Fruit fly (Drosophila melanogaster) whole organism, embryonic: ENCODE results near the gene Son.

ENCODE experiments used
- Aef1 ChIP-seq: fragments of 200-800 bp; sonication (Bioruptor generic); IDR thresholded peaks from 3 replicates; pipeline ENCODE4 v1.3.6; 2022; ENCODE audit warnings: missing biosample characterization, missing genetic modification characterization
- CG10274 ChIP-seq: fragments of 200-800 bp; sonication (Bioruptor generic); optimal IDR thresholded peaks from 3 replicates; lab custom pipeline; 2017; ENCODE audit warnings: missing biosample characterization, mild to moderate bottlenecking, missing genetic modification characterization
- CG10979 ChIP-seq: fragments of 200-800 bp; sonication (Bioruptor generic); optimal IDR thresholded peaks from 2 replicates; lab custom pipeline; 2018; ENCODE audit warnings: missing biosample characterization, mild to moderate bottlenecking, missing genetic modification characterization, moderate library complexity
- CG11456 ChIP-seq: fragments of 200-800 bp; sonication (Bioruptor generic); IDR thresholded peaks from 3 replicates; pipeline ENCODE4 v1.3.6; 2022; ENCODE audit warnings: missing biosample characterization, missing genetic modification characterization
- CG11695 ChIP-seq: fragments of 200-800 bp; sonication (Bioruptor generic); IDR thresholded peaks from 3 replicates; pipeline ENCODE4 v1.3.6; 2022; ENCODE audit warnings: missing biosample characterization, missing genetic modification characterization
- CG12219 ChIP-seq: fragments of 200-800 bp; sonication (Bioruptor generic); optimal IDR thresholded peaks from 3 replicates; lab custom pipeline; 2018; ENCODE audit warnings: missing biosample characterization, mild to moderate bottlenecking, missing genetic modification characterization
- CG13287 ChIP-seq: fragments of 200-800 bp; sonication (Bioruptor generic); IDR thresholded peaks from 2 replicates; pipeline ENCODE4 v1.3.6; 2022; ENCODE audit warnings: missing biosample characterization, missing genetic modification characterization; ENCODE audit not compliant: partially characterized antibody
- CG14965 ChIP-seq: fragments of 200-800 bp; sonication (Bioruptor generic); optimal IDR thresholded peaks from 2 replicates; lab custom pipeline; 2016; ENCODE audit warnings: missing biosample characterization, missing genetic modification characterization, borderline replicate concordance
- CG15073 ChIP-seq: fragments of 200-800 bp; sonication (Bioruptor generic); optimal IDR thresholded peaks from 2 replicates; lab custom pipeline; 2016; ENCODE audit warnings: missing biosample characterization, missing genetic modification characterization
- CG15479 ChIP-seq: fragments of 200-800 bp; sonication (Bioruptor generic); optimal IDR thresholded peaks from 3 replicates; lab custom pipeline; 2019; ENCODE audit warnings: missing biosample characterization, mild to moderate bottlenecking, missing genetic modification characterization, moderate library complexity
- CG1647 ChIP-seq: fragments of 200-800 bp; sonication (Bioruptor generic); optimal IDR thresholded peaks from 3 replicates; lab custom pipeline; 2016; ENCODE audit warnings: missing biosample characterization, missing genetic modification characterization
- CG2129 ChIP-seq: fragments of 200-800 bp; sonication (Bioruptor generic); IDR thresholded peaks from 2 replicates; pipeline ENCODE4 v1.3.6; 2022; ENCODE audit warnings: missing biosample characterization, missing genetic modification characterization; ENCODE audit not compliant: partially characterized antibody
- CG6254 ChIP-seq: fragments of 200-800 bp; sonication (Bioruptor generic); optimal IDR thresholded peaks from 3 replicates; lab custom pipeline; 2017; ENCODE audit warnings: mild to moderate bottlenecking, missing biosample characterization, missing genetic modification reagents, missing genetic modification characterization
- CG9727 ChIP-seq: fragments of 200-800 bp; sonication (Bioruptor generic); optimal IDR thresholded peaks from 3 replicates; lab custom pipeline; 2017; ENCODE audit warnings: missing biosample characterization, mild to moderate bottlenecking, missing genetic modification characterization
- CG9876 ChIP-seq: fragments of 200-800 bp; sonication (Bioruptor generic); optimal IDR thresholded peaks from 2 replicates; lab custom pipeline; 2016; ENCODE audit warnings: missing biosample characterization, missing genetic modification characterization
- CkIIα-i1 ChIP-seq: fragments of 200-800 bp; sonication (Bioruptor generic); IDR thresholded peaks from 2 replicates; pipeline ENCODE4 v1.3.6; 2022; ENCODE audit warnings: missing biosample characterization, missing genetic modification characterization
- CoRest ChIP-seq: fragments of 200-800 bp; sonication (Bioruptor generic); optimal IDR thresholded peaks from 3 replicates; lab custom pipeline; 2018; ENCODE audit warnings: missing biosample characterization, mild to moderate bottlenecking, missing genetic modification characterization, moderate library complexity
- Deaf1 ChIP-seq: fragments of 200-800 bp; optimal IDR thresholded peaks from 3 replicates; lab custom pipeline; 2019; ENCODE audit warnings: missing biosample characterization, mild to moderate bottlenecking, missing genetic modification characterization, moderate library complexity
- Ets65A ChIP-seq: fragments of 200-800 bp; sonication (Bioruptor generic); peaks from one replicate; lab custom pipeline; 2016; ENCODE audit warnings: missing biosample characterization, missing genetic modification characterization
- Fer3 ChIP-seq: fragments of 200-800 bp; sonication (Bioruptor generic); optimal IDR thresholded peaks from 2 replicates; lab custom pipeline; 2018; ENCODE audit warnings: missing biosample characterization, mild to moderate bottlenecking, missing genetic modification characterization, moderate library complexity
- Hr3 ChIP-seq: fragments of 200-800 bp; sonication (Bioruptor generic); optimal IDR thresholded peaks from 3 replicates; lab custom pipeline; 2016; ENCODE audit warnings: missing biosample characterization, missing genetic modification characterization
- Hr51 ChIP-seq, 2 experiments: fragments of 200-800 bp; sonication (Bioruptor generic); optimal IDR thresholded peaks; 2 replicates in 1 of 2; 3 replicates in 1 of 2; lab custom pipeline; 2016 to 2018; ENCODE audit warnings: missing biosample characterization in 2 of 2, missing genetic modification characterization in 2 of 2, mild to moderate bottlenecking in 1 of 2, moderate library complexity in 1 of 2
- Lim3 ChIP-seq: fragments of 200-800 bp; sonication (Bioruptor generic); IDR thresholded peaks from 2 replicates; pipeline ENCODE4 v1.3.6; 2022; ENCODE audit warnings: missing biosample characterization, missing genetic modification characterization
- MTF-1 ChIP-seq: fragments of 200-800 bp; sonication (Bioruptor generic); optimal IDR thresholded peaks from 2 replicates; lab custom pipeline; 2018; ENCODE audit warnings: missing biosample characterization, mild to moderate bottlenecking, missing genetic modification characterization, borderline replicate concordance
- Med ChIP-seq: fragments of 200-800 bp; sonication (Bioruptor generic); peaks from one replicate; lab custom pipeline; 2016; ENCODE audit warnings: missing biosample characterization, missing genetic modification characterization, mild to moderate bottlenecking, inconsistent platforms, moderate library complexity
- Side ChIP-seq: fragments of 200-800 bp; sonication (Bioruptor generic); optimal IDR thresholded peaks from 2 replicates; lab custom pipeline; 2016; ENCODE audit warnings: missing biosample characterization, missing genetic modification characterization
- Spps ChIP-seq: fragments of 200-800 bp; sonication (Bioruptor generic); optimal IDR thresholded peaks from 2 replicates; lab custom pipeline; 2018; ENCODE audit warnings: missing biosample characterization, mild to moderate bottlenecking, missing genetic modification characterization
- Tbp ChIP-seq: fragments of >200 bp; optimal IDR thresholded peaks from 2 replicates; lab custom pipeline; 2018; ENCODE audit warnings: missing biosample characterization, missing genetic modification characterization
- Vsx1 ChIP-seq: fragments of 200-800 bp; sonication (Bioruptor generic); optimal IDR thresholded peaks from 2 replicates; lab custom pipeline; 2017; ENCODE audit warnings: missing biosample characterization, mild to moderate bottlenecking, missing genetic modification characterization, missing genetic modification reagents
- abd-A ChIP-seq: fragments of 200-800 bp; sonication (Bioruptor generic); optimal IDR thresholded peaks from 3 replicates; lab custom pipeline; 2019; ENCODE audit warnings: missing biosample characterization, mild to moderate bottlenecking, missing genetic modification characterization, moderate library complexity
- bcd ChIP-seq: fragments of 200-800 bp; sonication (Bioruptor generic); optimal IDR thresholded peaks from 2 replicates; lab custom pipeline; 2017; ENCODE audit warnings: missing biosample characterization, mild to moderate bottlenecking, missing genetic modification characterization
- chinmo ChIP-seq: fragments of 200-800 bp; sonication (Bioruptor generic); IDR thresholded peaks from 4 replicates; pipeline ENCODE4 v1.3.6; 2022; ENCODE audit warnings: missing biosample characterization, missing genetic modification characterization; ENCODE audit not compliant: partially characterized antibody
- cwo ChIP-seq: fragments of 200-800 bp; sonication (Bioruptor generic); optimal IDR thresholded peaks from 3 replicates; lab custom pipeline; 2017; ENCODE audit warnings: missing biosample characterization, missing genetic modification characterization, mild to moderate bottlenecking, moderate library complexity, missing genetic modification reagents
- disco-r ChIP-seq: fragments of 200-800 bp; sonication (Bioruptor generic); optimal IDR thresholded peaks from 2 replicates; lab custom pipeline; 2016; ENCODE audit warnings: missing biosample characterization, missing genetic modification characterization
- ewg ChIP-seq: fragments of 200-800 bp; sonication (Bioruptor generic); optimal IDR thresholded peaks from 3 replicates; lab custom pipeline; 2017; ENCODE audit warnings: mild to moderate bottlenecking, missing biosample characterization, missing genetic modification reagents, missing genetic modification characterization
- gem ChIP-seq: fragments of 200-800 bp; sonication (Bioruptor generic); optimal IDR thresholded peaks from 2 replicates; lab custom pipeline; 2019; ENCODE audit warnings: missing biosample characterization, mild to moderate bottlenecking, missing genetic modification characterization, moderate library complexity
- gsb ChIP-seq: fragments of 200-800 bp; sonication (Bioruptor generic); IDR thresholded peaks from 2 replicates; pipeline ENCODE4 v1.3.6; 2022; ENCODE audit warnings: missing biosample characterization, missing genetic modification characterization
- gsb-n ChIP-seq: fragments of 200-800 bp; sonication (Bioruptor generic); optimal IDR thresholded peaks from 3 replicates; lab custom pipeline; 2018; ENCODE audit warnings: missing biosample characterization, mild to moderate bottlenecking, missing genetic modification characterization
- maf-S ChIP-seq: fragments of 200-800 bp; sonication (Bioruptor generic); optimal IDR thresholded peaks from 2 replicates; lab custom pipeline; 2016; ENCODE audit warnings: missing biosample characterization, missing genetic modification characterization
- prd ChIP-seq, 3 experiments: fragments of >200 bp in 2 of 3; fragments of 200-800 bp in 1 of 3; sonication (Bioruptor generic) in 1 of 3; optimal IDR thresholded peaks in 2 of 3; IDR thresholded peaks in 1 of 3; 2 replicates in 2 of 3; 3 replicates in 1 of 3; pipeline versions ENCODE4 v1.3.6 to Lab custom; 2017 to 2022; ENCODE audit warnings: missing biosample characterization in 1 of 3, missing genetic modification characterization in 1 of 3
- sd ChIP-seq: fragments of 200-800 bp; sonication (Bioruptor generic); optimal IDR thresholded peaks from 3 replicates; lab custom pipeline; 2018; ENCODE audit warnings: missing biosample characterization, mild to moderate bottlenecking, missing genetic modification characterization, moderate library complexity
- sisA ChIP-seq: fragments of 200-800 bp; sonication (Bioruptor generic); IDR thresholded peaks from 2 replicates; pipeline ENCODE4 v1.3.6; 2022; ENCODE audit warnings: missing biosample characterization, missing genetic modification characterization
- trem ChIP-seq: fragments of 200-800 bp; optimal IDR thresholded peaks from 3 replicates; lab custom pipeline; 2019; ENCODE audit warnings: missing biosample characterization, mild to moderate bottlenecking, missing genetic modification characterization, moderate library complexity
- vvl ChIP-seq: fragments of 200-800 bp; sonication (Bioruptor generic); IDR thresholded peaks from 2 replicates; pipeline ENCODE4 v1.3.6; 2022; ENCODE audit warnings: missing biosample characterization, missing genetic modification characterization
- zf30C ChIP-seq: fragments of 200-800 bp; sonication (Bioruptor generic); optimal IDR thresholded peaks from 3 replicates; lab custom pipeline; 2018; ENCODE audit warnings: missing biosample characterization, mild to moderate bottlenecking, missing genetic modification characterization
- zfh1 ChIP-seq: fragments of 200-800 bp; sonication (Bioruptor generic); IDR thresholded peaks from 3 replicates; pipeline ENCODE4 v1.3.6; 2022; ENCODE audit warnings: missing biosample characterization, missing genetic modification characterization

Gene Son

DNA sequence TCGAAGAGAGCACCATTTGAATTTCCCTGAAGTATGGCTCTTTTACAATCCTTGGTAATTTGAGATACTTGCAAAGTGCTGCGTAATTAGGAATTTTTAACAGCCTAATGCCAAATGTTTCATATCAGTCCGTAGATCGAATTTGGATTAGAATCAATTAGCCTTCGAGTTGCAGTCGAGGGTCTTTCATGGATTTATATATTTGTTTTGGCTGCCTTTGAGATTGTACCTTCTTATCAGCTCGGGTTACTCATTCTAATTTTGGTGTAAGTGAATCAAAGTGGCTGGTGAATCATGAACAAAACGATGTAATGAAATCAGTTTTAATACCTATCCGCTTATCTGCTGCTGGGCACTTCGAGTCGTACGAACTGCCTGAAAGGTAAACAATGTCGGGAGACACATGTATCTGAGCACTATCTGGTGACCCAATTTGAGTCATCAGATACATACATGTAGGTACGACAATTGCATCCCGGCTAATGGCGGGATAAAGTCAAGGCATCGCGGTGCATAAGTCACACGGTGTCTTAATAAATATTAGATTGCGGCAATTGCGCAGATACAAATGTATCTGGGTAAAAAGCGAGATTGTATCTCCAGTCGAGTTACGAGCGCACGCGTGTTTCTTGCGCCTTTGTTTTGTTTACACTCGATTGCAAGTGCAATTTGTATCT lies 18.0 kb downstream of the Son start (continued):
- TF ChIP-seq CG15073 (GFP tag; lab: Kevin White, UChicago) (no peak), zf30C (no peak), Hr51 (GFP tag; optimal IDR thresholded peaks at IDR 0.05; lab: Kevin White, UChicago) (no peak), maf-S (GFP tag; lab: Kevin White, UChicago) (no peak), Lim3 (GFP tag; lab: Robert Waterston, UW) (no peak), CG10979 (no peak), CG15479 (GFP tag; lab: Kevin White, UChicago) (peak; percentile 89), gem (no peak), zfh1 (no peak), CG11456 (GFP tag; lab: Robert Waterston, UW) (no peak), Ets65A (no peak), sisA (no peak), Med (GFP tag; lab: Kevin White, UChicago) (peak; percentile 38), CG13287 (no peak), Vsx1 (GFP tag; lab: Kevin White, UChicago) (peak; percentile 35)

DNA sequence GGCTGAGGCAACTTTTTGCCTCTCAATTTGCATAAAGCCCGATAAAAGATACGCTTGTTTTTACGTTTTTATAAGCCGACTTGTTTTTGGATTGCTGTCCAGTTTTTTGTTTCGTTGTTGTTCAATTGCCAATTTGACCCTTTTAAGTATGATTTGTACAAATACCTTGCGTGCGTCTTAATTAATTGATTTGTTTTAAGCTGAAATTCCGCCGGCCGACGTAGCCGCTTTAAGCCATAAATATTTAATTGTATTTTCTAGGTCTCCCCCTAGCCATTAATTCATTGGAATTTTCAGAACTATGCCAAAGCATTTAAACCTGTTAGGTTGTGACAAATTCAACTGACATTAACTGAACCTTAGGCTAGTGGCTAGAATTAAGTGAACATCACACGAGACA lies 18.8 kb downstream of the Son start:
- no peak for TF ChIP-seq CG2129 (GFP tag; lab: Robert Waterston, UW)
- TF ChIP-seq chinmo (GFP tag; lab: Robert Waterston, UW) = peak; percentile 43; the same call in 1 of the 4 replicates
- peak; percentile 43 for TF ChIP-seq abd-A (tag; lab: Kevin White, UChicago)
- no peak for TF ChIP-seq Hr51 (GFP tag; optimal IDR thresholded peaks at IDR 0.05; lab: Kevin White, UChicago)
- TF ChIP-seq cwo (GFP tag; lab: Kevin White, UChicago) = no peak
- peak; percentile 94 for TF ChIP-seq sd
- no peak for TF ChIP-seq Fer3 (tag; lab: Kevin White, UChicago)
- TF ChIP-seq, all 482 proteins: peak for 3

DNA sequence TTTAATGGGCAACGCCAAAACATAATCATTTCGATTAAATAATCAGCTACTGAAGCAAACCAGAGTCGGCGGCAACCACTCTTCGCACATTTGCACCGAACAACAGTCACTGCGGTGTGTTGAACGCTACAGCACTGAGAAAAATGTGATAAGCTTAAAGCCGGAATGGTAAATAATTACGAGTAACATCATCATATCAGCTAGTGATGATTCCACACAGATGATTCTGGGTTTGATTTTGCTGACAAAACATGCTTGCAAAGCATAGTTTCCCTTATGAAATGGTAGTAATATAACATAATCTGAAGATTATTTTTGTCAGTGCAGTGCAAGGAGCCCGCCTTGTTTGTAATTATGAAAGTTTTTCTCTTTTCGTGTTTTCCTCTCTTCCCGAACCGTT lies 20.3 kb downstream of the Son start:
- TF ChIP-seq Tbp (GFP tag; lab: Kevin White, UChicago) = no peak
- TF ChIP-seq bcd = peak; percentile 55
- TF ChIP-seq CkIIα-i1 = no peak
- TF ChIP-seq Deaf1 (tag; lab: Kevin White, UChicago) = no peak
- TF ChIP-seq Hr3 (GFP tag; lab: Kevin White, UChicago) = peak; percentile 32
- TF ChIP-seq CG9876 (GFP tag; lab: Kevin White, UChicago) = no peak
- TF ChIP-seq ewg (GFP tag; lab: Kevin White, UChicago) = peak; percentile 48
- TF ChIP-seq CG14965 (GFP tag; lab: Kevin White, UChicago) = no peak
- TF ChIP-seq CG11695 (GFP tag; lab: Robert Waterston, UW) = 0 out of 3 replicates have a peak, but pooled peaks have one; percentile 12
- no peak for TF ChIP-seq Aef1
- peak; percentile 50 for TF ChIP-seq CG6254 (GFP tag; lab: Kevin White, UChicago)
- TF ChIP-seq gsb (GFP tag; lab: Robert Waterston, UW) = no peak
- no peak for TF ChIP-seq prd (optimal IDR thresholded peaks at IDR 0.05; lab: Kevin White, UChicago)
- TF ChIP-seq prd (GFP tag; IDR thresholded peaks at IDR 0.05; lab: Robert Waterston, UW) = peak; percentile 51; the same call in 1 of the 3 replicates
- peak; percentile 62 for TF ChIP-seq Spps (tag; lab: Kevin White, UChicago)
- TF ChIP-seq CG12219 (GFP tag; lab: Kevin White, UChicago) = peak; percentile 59
- TF ChIP-seq CoRest (tag; lab: Kevin White, UChicago) = peak; percentile 54
- no peak for TF ChIP-seq MTF-1
- no peak for TF ChIP-seq CG13287
- peak; percentile 57 for TF ChIP-seq gsb-n (tag; lab: Kevin White, UChicago)
- peak; percentile 12 for TF ChIP-seq CG9727 (GFP tag; lab: Kevin White, UChicago)
- TF ChIP-seq CG10274 (GFP tag; lab: Kevin White, UChicago) = no peak
- no peak for TF ChIP-seq Side
- peak; percentile 35 for TF ChIP-seq trem (tag; lab: Kevin White, UChicago)
- no peak for TF ChIP-seq CG1647 (GFP tag; lab: Kevin White, UChicago)
- no peak for TF ChIP-seq disco-r (GFP tag; lab: Kevin White, UChicago)
- peak; percentile 51; the same call in 1 of the 2 replicates for TF ChIP-seq vvl
- no peak for TF ChIP-seq cwo (GFP tag; lab: Kevin White, UChicago)
